Worm (Caenorhabditis elegans): ENCODE data around the gene mnk-1.

ce11 chrII:10547311-10547710 lies 7.5 kb downstream of the mnk-1 start:
- TF ChIP-seq mdl-1 (tag; optimal IDR thresholded peaks at IDR 0.05) (no peak), nhr-23 (tag; optimal IDR thresholded peaks at IDR 0.05) (no peak)

All from whole organism, L2 larva.